Fruit fly (Drosophila melanogaster) whole organism, embryonic: ENCODE results near the gene Aef1.

Source experiments
- CG16863 ChIP-seq: fragments of 200-800 bp; sonication (Bioruptor generic); optimal IDR thresholded peaks from 3 replicates; lab custom pipeline; 2016; ENCODE audit warnings: missing biosample characterization, missing genetic modification characterization
- CG30403 ChIP-seq: fragments of 200-800 bp; sonication (Bioruptor generic); optimal IDR thresholded peaks from 3 replicates; lab custom pipeline; 2016; ENCODE audit warnings: missing biosample characterization, missing genetic modification characterization
- CG31441 ChIP-seq: fragments of 200-800 bp; sonication (Bioruptor generic); IDR thresholded peaks from 2 replicates; pipeline ENCODE4 v1.3.6; 2022; ENCODE audit warnings: missing biosample characterization, missing genetic modification characterization
- CG34422 ChIP-seq: fragments of 200-800 bp; sonication (Bioruptor generic); IDR thresholded peaks from 3 replicates; pipeline ENCODE4 v1.3.6; 2022; ENCODE audit warnings: missing biosample characterization, missing genetic modification characterization
- CG3838 ChIP-seq: fragments of 200-800 bp; sonication (Bioruptor generic); optimal IDR thresholded peaks from 3 replicates; lab custom pipeline; 2016; ENCODE audit warnings: missing biosample characterization, missing genetic modification characterization
- CTCF ChIP-seq: fragments of 200-800 bp; sonication (Bioruptor generic); optimal IDR thresholded peaks from 2 replicates; lab custom pipeline; 2017; ENCODE audit warnings: missing biosample characterization, mild to moderate bottlenecking, missing genetic modification characterization, moderate library complexity
- E2f1 ChIP-seq: fragments of 200-800 bp; sonication (Bioruptor generic); IDR thresholded peaks from 2 replicates; pipeline ENCODE4 v1.3.6; 2022; ENCODE audit warnings: missing biosample characterization, missing genetic modification characterization
- Mes4 ChIP-seq: fragments of 200-800 bp; sonication (Bioruptor generic); optimal IDR thresholded peaks from 2 replicates; lab custom pipeline; 2016; ENCODE audit warnings: missing biosample characterization, missing genetic modification characterization
- Xbp1 ChIP-seq: fragments of 200-800 bp; sonication (Bioruptor generic); optimal IDR thresholded peaks from 3 replicates; lab custom pipeline; 2016; ENCODE audit warnings: missing biosample characterization, mild to moderate bottlenecking, missing genetic modification characterization
- cato ChIP-seq: fragments of 200-800 bp; sonication (Bioruptor generic); optimal IDR thresholded peaks from 2 replicates; lab custom pipeline; 2016; ENCODE audit warnings: missing biosample characterization, missing genetic modification characterization, borderline replicate concordance
- onecut ChIP-seq: fragments of 200-800 bp; sonication (Bioruptor generic); IDR thresholded peaks from 2 replicates; pipeline ENCODE4 v1.3.6; 2022; ENCODE audit warnings: missing biosample characterization, missing genetic modification characterization
- ttk ChIP-seq: fragments of 200-800 bp; sonication (Bioruptor generic); IDR thresholded peaks from 2 replicates; pipeline ENCODE4 v2.1.2; 2022; ENCODE audit warnings: missing biosample characterization, missing genetic modification characterization
- usp ChIP-seq: fragments of >200 bp; optimal IDR thresholded peaks from 2 replicates; lab custom pipeline; 2017; ENCODE audit warnings: missing biosample characterization, missing genetic modification characterization

- no peak for TF ChIP-seq onecut
- no peak for TF ChIP-seq Mes4 (GFP tag; lab: Kevin White, UChicago)
- TF ChIP-seq usp (GFP tag; lab: Kevin White, UChicago): no peak
- no peak for TF ChIP-seq Xbp1
- TF ChIP-seq CTCF (GFP tag; lab: Kevin White, UChicago): no peak
- no peak for TF ChIP-seq CG34422 (GFP tag; lab: Robert Waterston, UW)
- no peak for TF ChIP-seq cato
- TF ChIP-seq CG16863 (GFP tag; lab: Kevin White, UChicago): no peak
- no peak for TF ChIP-seq CG31441
- no peak for TF ChIP-seq CG30403
- TF ChIP-seq E2f1: no peak
- TF ChIP-seq ttk (GFP tag; lab: Robert Waterston, UW): no peak
- TF ChIP-seq CG3838 (GFP tag; lab: Kevin White, UChicago): no peak
Observed at dm6 chr3L:21402552-21402951, 30.7 kb upstream of the Aef1 start.
